Fruit fly (Drosophila melanogaster): Measurements from ENCODE around the gene CG43057.

The CG43057 gene

dm6 chr2L:8239712-8240245, 4.0 kb downstream of the CG43057 start, which contains the start of gene Pvr (continued):
- no peak for TF ChIP-seq CG12104 (GFP tag; optimal IDR thresholded peaks at IDR 0.05)
- TF ChIP-seq Doc2 (GFP tag; IDR thresholded peaks at IDR 0.05) = no peak
- TF ChIP-seq amos (GFP tag; IDR thresholded peaks at IDR 0.05; ENCODE audit: partially characterized antibody) = peak; percentile 94; the same call in 1 of the 2 replicates
- peak; percentile 97 for TF ChIP-seq bbx (GFP tag; IDR thresholded peaks at IDR 0.05; ENCODE audit: partially characterized antibody)
- peak; percentile 10 for TF ChIP-seq Abd-B (GFP tag; optimal IDR thresholded peaks at IDR 0.05)
- peak; percentile 94 for TF ChIP-seq stwl (tag; optimal IDR thresholded peaks at IDR 0.05)
- peak in 1 of 2 experiments; percentile 14 for TF ChIP-seq tll (GFP tag; optimal IDR thresholded peaks at IDR 0.05)
- peak; percentile 31; the same call in 1 of the 2 replicates for TF ChIP-seq vvl (GFP tag; IDR thresholded peaks at IDR 0.05)
- no peak for TF ChIP-seq Sox100B (GFP tag; optimal IDR thresholded peaks at IDR 0.05)
- TF ChIP-seq lola (GFP tag; optimal IDR thresholded peaks at IDR 0.05) = peak in 1 of 3 experiments; percentile 22
- TF ChIP-seq CG8290 (GFP tag; optimal IDR thresholded peaks at IDR 0.05) = peak; percentile 21
- no peak for TF ChIP-seq CG8290 (tag; optimal IDR thresholded peaks at IDR 0.05)
- TF ChIP-seq btn (GFP tag; optimal IDR thresholded peaks at IDR 0.05) = no peak
- peak; percentile 4 for TF ChIP-seq Max (GFP tag; optimal IDR thresholded peaks at IDR 0.05)
- TF ChIP-seq gce (GFP tag; IDR thresholded peaks at IDR 0.05) = no peak
- TF ChIP-seq Lhr (GFP tag; optimal IDR thresholded peaks at IDR 0.05) = peak; percentile 74
- TF ChIP-seq CG17385 (GFP tag; optimal IDR thresholded peaks at IDR 0.05) = peak; percentile 11
- peak; percentile 97 for TF ChIP-seq Myb (GFP tag; optimal IDR thresholded peaks at IDR 0.05)
- TF ChIP-seq Dad (GFP tag; optimal IDR thresholded peaks at IDR 0.05) = peak; percentile 23
- no peak for TF ChIP-seq ara (GFP tag; IDR thresholded peaks at IDR 0.05)
- TF ChIP-seq H2.0 (GFP tag; IDR thresholded peaks at IDR 0.05) = no peak
- peak; percentile 22; the same call in 1 of the 3 replicates for TF ChIP-seq Dbx (GFP tag; IDR thresholded peaks at IDR 0.05)
- peak; percentile 94 for TF ChIP-seq knrl (GFP tag; IDR thresholded peaks at IDR 0.05; ENCODE audit: partially characterized antibody)
- peak; percentile 15; the same call in 1 of the 2 replicates for TF ChIP-seq stc (GFP tag; IDR thresholded peaks at IDR 0.05)
- peak; percentile 71 for TF ChIP-seq Ets97D (GFP tag; optimal IDR thresholded peaks at IDR 0.05)
- peak; percentile 89 for TF ChIP-seq vnd (GFP tag; IDR thresholded peaks at IDR 0.05; ENCODE audit: partially characterized antibody)
- TF ChIP-seq CG43689 (GFP tag; IDR thresholded peaks at IDR 0.05) = no peak
- peak; percentile 95 for TF ChIP-seq BEAF-32 (GFP tag; optimal IDR thresholded peaks at IDR 0.05)
- peak; percentile 96 for TF ChIP-seq sna (GFP tag; IDR thresholded peaks at IDR 0.05; ENCODE audit: partially characterized antibody)
- TF ChIP-seq Trl (optimal IDR thresholded peaks at IDR 0.05) = no peak
- TF ChIP-seq Trl (GFP tag; optimal IDR thresholded peaks at IDR 0.05) = no peak
- peak; percentile 28 for TF ChIP-seq CG17829 (tag; optimal IDR thresholded peaks at IDR 0.05)
- TF ChIP-seq CG34422 (GFP tag; IDR thresholded peaks at IDR 0.05) = peak; percentile 11; the same call in 1 of the 3 replicates
- TF ChIP-seq fru (optimal IDR thresholded peaks at IDR 0.05) = no peak
- TF ChIP-seq hb (GFP tag; IDR thresholded peaks at IDR 0.05; ENCODE audit: partially characterized antibody) = peak; percentile 89
- TF ChIP-seq CG2116 (GFP tag; optimal IDR thresholded peaks at IDR 0.05) = peak; percentile 69
- TF ChIP-seq sob (GFP tag; IDR thresholded peaks at IDR 0.05) = 0 out of 2 replicates have a peak, but pooled peaks have one; percentile 14
- TF ChIP-seq CG5245 (GFP tag; optimal IDR thresholded peaks at IDR 0.05) = no peak
- TF ChIP-seq Opbp (GFP tag; IDR thresholded peaks at IDR 0.05; ENCODE audit: partially characterized antibody) = peak; percentile 92
- peak; percentile 67 for TF ChIP-seq nmo (GFP tag; optimal IDR thresholded peaks at IDR 0.05)
- peak; percentile 96 for TF ChIP-seq CG13287 (GFP tag; IDR thresholded peaks at IDR 0.05; ENCODE audit: partially characterized antibody)
- TF ChIP-seq CG9437 (GFP tag; optimal IDR thresholded peaks at IDR 0.05) = peak; percentile 50
- TF ChIP-seq CG34376 (GFP tag; optimal IDR thresholded peaks at IDR 0.05) = peak; percentile 2
- TF ChIP-seq CG33213 (GFP tag; optimal IDR thresholded peaks at IDR 0.05) = peak; percentile 40
- TF ChIP-seq gfzf (GFP tag; optimal IDR thresholded peaks at IDR 0.05) = peak; percentile 12
- TF ChIP-seq CG10274 (GFP tag; optimal IDR thresholded peaks at IDR 0.05) = no peak
- TF ChIP-seq Dp (GFP tag; optimal IDR thresholded peaks at IDR 0.05) = peak; percentile 66
- TF ChIP-seq CG18764 (GFP tag; optimal IDR thresholded peaks at IDR 0.05) = no peak
- no peak for TF ChIP-seq Dip3 (GFP tag; optimal IDR thresholded peaks at IDR 0.05)
- TF ChIP-seq Jarid2 (GFP tag; optimal IDR thresholded peaks at IDR 0.05) = peak; percentile 88

Data from whole organism, embryonic.